Worm (Caenorhabditis elegans) whole organism, early embryonic: ENCODE measurements around the gene gst-9.

Source experiments
- ama-1 ChIP-seq: fragments of 150-350 bp; optimal IDR thresholded peaks from 2 replicates; lab custom pipeline; 2014
- flt-1 ChIP-seq: fragments of 200-800 bp; sonication (Bioruptor generic); IDR thresholded peaks from 2 replicates; pipeline ENCODE4 v1.3.6; 2022; ENCODE audit warnings: missing genetic modification characterization, missing compliant biosample characterization
- hnd-1 ChIP-seq: sonication (generic microtip); optimal IDR thresholded peaks from 2 replicates; lab custom pipeline; 2016; ENCODE audit warnings: missing genetic modification characterization, missing compliant biosample characterization
- tbx-37 ChIP-seq: fragments of 200-800 bp; sonication (Bioruptor generic); conservative IDR thresholded peaks from 2 replicates; pipeline ENCODE4 v1.3.6; 2022; ENCODE audit warnings: missing genetic modification reagents, missing genetic modification characterization, missing compliant biosample characterization
- tra-4 ChIP-seq: sonication (generic microtip); optimal IDR thresholded peaks from 2 replicates; lab custom pipeline; 2017; ENCODE audit warnings: missing genetic modification characterization, missing compliant biosample characterization

DNA sequence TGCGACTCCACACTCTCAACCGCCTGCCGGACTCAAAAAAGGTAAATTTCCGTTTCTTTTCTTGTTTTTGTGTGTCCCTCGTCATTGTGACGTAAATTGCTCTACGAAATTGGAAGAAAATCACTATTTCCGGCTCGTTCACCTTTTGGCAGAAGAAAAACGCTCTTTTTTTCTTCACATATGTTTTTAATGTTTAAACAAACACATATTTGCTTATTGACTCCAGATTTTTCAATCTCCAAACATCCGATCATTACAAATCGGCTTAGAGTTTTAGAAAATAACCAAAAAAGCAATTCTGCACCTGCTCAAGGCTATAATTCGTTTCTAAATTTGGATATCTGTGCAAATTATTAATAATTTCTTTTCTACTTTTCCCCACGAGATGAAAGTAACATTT lies 14.5 kb downstream of the gst-9 start:
- TF ChIP-seq tbx-37 (GFP tag; lab: Robert Waterston, UW) (no peak), tra-4 (tag; lab: Kevin White, UChicago) (no peak), ama-1 (lab: Kevin White, UChicago) (no peak), hnd-1 (tag; lab: Kevin White, UChicago) (no peak), flt-1 (no peak)
